Worm (Caenorhabditis elegans): Measurements from ENCODE around the gene tiar-2.

tiar-2 gene

DNA sequence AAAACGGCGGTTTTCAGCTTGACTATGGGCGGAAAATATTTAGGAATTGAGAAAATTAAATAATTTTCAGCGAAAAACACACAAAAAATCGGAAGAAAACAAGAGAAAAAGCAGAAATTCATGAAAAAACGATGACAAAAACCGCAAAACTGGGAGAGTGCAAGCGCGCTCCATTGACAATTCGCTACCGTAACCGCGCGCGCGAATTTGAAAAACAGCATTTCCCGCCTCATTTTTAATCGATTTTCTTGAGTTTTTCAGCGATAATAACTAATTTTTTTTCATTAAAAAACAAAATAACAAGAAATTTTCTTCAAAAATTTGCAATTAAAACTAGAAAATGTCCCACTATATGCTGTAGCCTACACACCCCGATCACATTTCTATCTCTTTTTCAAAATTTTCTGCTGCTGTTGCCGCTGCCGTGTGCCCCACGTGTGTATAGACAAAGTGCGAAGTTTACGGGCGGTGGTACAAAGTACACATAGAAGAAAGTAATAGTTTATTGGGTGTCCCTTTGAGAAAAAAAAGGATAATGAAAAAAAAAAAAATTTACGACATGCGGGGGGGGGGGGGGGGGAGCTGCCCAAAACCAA is 31.5 kb downstream of the tiar-2 start:
- TF ChIP-seq dao-5 (tag; optimal IDR thresholded peaks at IDR 0.05) = no peak
- peak; percentile 3 for TF ChIP-seq W03F9.2 (tag; optimal IDR thresholded peaks at IDR 0.05)

DNA sequence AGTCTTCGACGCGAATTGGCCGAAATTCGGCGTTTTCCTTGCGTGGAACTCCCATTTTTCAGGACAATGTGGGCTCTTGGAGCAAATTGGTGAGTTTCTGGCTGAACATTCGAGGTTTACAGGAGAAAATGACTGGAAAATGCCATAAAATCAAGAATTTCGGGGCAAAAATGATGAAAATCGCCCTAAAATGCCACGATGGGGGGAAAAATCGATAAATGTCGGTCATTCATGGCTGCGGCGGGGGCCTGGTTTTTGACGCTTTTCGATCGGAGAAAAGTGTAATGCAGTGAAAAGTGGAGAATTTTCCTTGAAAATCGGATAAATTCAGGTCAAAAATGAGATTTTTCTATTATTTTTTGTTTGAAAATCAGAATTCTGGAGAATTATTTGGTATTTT is 36.7 kb downstream of the tiar-2 start, which contains the start of the genes Y46G5A.18 and Y46G5A.47:
Gene Y46G5A.18, minus strand, starts transcription at position 101 of the 400 bp plus-strand sequence.
Gene Y46G5A.47, minus strand, starts transcription at position 146 of the 400 bp plus-strand sequence.
- no peak for TF ChIP-seq W03F9.2 (tag; optimal IDR thresholded peaks at IDR 0.05)
- TF ChIP-seq dao-5 (tag; optimal IDR thresholded peaks at IDR 0.05) = no peak
- TF ChIP-seq him-1 (tag; optimal IDR thresholded peaks at IDR 0.05) = no peak

DNA sequence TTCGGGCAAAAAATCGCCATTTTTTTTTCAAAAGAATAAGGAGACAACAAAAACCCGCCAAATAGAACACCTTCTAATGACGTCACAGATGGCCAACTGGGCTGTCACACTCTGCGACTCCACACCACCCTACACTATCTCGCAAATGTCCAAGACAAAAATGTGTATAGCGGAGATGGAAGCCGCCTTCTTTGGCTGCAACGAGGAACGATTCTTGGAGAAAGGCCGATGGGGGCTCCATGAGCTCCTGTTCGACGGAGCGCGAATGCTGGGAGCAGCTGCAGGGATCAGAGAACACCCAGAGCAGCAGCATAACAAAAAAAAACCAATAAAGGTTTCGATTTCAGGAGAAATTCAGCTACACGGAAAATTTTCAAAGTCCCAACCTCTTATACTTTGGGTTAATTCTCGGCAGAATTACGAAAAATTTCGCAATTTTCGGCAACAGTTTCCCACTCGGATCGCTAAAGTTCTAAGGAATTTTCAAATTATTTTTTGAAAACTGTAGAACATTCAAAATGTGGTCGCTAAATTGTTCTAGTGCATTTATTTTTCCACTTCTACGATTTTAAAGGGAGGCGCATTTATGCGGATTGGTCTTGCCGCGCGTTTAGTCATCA is 37.4 kb downstream of the tiar-2 start:
- TF ChIP-seq W03F9.2 (tag; optimal IDR thresholded peaks at IDR 0.05) (no peak), him-1 (tag; optimal IDR thresholded peaks at IDR 0.05) (peak; percentile 23), dao-5 (tag; optimal IDR thresholded peaks at IDR 0.05) (no peak)

DNA sequence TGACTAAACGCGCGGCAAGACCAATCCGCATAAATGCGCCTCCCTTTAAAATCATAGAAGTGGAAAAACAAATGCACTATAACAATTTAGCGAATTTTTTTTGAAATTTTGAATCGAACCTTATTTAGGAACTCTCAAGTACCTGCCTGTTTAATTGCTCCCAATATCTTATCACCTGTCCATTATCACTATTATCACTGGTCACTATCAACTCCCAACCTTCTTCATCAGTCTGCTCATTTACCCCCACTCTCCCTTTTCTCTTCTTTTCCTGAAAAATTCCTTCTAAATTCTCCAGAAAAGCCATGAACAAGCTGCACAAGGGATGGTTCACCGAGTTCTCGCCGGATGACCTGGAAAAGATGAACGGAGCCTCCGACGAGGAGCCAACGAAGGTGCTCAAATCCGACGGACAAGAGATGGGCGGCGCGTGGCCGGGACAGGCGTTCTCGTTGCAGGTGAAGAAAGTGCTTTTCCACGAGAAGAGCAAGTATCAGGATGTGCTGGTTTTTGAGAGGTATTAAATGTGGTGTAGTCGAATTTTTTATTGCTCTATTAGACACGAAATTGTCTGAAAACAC is 38.2 kb downstream of the tiar-2 start, which contains the start of gene spds-1:
Gene spds-1, plus strand, starts transcription at position 298 of the 581 bp plus-strand sequence.
- TF ChIP-seq W03F9.2 (tag; optimal IDR thresholded peaks at IDR 0.05) = no peak
- TF ChIP-seq him-1 (tag; optimal IDR thresholded peaks at IDR 0.05) = no peak
- no peak for TF ChIP-seq dao-5 (tag; optimal IDR thresholded peaks at IDR 0.05)

DNA sequence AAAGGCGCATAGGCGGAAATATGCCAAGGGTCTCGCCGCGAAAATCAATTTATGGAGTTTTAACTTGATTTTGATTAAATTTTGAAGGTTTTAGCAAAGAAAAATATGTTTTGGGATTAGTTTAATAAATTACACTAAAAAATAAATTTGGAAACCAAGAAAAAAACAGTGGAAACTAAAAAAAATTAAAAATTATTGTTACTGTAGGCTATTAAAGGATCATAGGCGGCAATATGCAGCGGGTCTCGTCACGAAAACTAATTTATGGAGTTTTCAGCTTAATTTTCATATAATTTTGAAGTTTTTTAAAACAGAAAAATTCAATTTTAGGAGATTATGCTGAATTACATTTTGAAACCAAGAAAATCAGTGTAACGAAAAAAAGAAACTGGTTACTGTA is 40.3 kb downstream of the tiar-2 start:
- TF ChIP-seq dao-5 (tag; optimal IDR thresholded peaks at IDR 0.05) (no peak), W03F9.2 (tag; optimal IDR thresholded peaks at IDR 0.05) (no peak), him-1 (tag; optimal IDR thresholded peaks at IDR 0.05) (no peak)

DNA sequence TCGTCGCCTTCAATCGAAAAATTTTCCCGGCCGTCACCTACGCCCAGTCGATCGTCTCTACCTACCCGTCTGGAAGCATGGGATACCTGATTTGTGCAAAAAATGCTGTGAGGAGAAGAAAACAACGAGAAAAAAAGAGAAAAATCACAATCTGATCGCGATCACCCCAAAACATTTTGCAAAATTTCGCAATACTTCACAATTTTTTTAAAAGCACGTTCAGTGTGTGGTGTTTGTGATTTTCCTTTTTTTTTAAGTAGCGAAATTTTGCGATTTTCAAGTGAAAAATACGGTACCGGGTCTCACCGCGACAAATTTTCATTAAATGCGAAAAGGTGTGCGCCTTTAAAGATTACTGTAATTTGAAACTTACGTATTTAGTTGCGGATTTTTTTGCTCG is 41.2 kb downstream of the tiar-2 start:
- no peak for TF ChIP-seq dao-5 (tag; optimal IDR thresholded peaks at IDR 0.05)
- no peak for TF ChIP-seq him-1 (tag; optimal IDR thresholded peaks at IDR 0.05)
- TF ChIP-seq W03F9.2 (tag; optimal IDR thresholded peaks at IDR 0.05) = no peak

DNA sequence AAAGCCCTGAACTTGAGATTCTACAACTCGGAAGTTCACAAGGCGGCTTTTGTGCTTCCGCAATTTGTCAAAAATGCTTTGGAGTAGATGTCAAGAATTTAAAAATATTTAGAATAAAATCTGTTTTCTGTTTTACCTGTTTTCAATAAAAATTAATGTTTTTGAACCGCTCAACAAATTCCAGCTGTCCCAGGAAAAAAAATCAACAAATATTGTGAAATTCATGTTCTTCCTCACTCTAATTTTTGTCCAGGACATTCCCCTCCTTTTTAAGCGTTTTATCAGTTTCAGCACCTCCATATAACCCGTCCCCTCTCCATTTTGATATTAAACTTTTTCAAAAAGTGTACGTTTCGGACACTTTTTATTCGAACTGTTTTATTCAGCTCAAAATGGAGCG is 42.2 kb downstream of the tiar-2 start, which contains the start of gene Y46G5A.20:
Gene Y46G5A.20, plus strand, starts transcription at position 301 of the 400 bp plus-strand sequence.
- no peak for TF ChIP-seq him-1 (tag; optimal IDR thresholded peaks at IDR 0.05)
- TF ChIP-seq dao-5 (tag; optimal IDR thresholded peaks at IDR 0.05) = no peak
- no peak for TF ChIP-seq W03F9.2 (tag; optimal IDR thresholded peaks at IDR 0.05)

DNA sequence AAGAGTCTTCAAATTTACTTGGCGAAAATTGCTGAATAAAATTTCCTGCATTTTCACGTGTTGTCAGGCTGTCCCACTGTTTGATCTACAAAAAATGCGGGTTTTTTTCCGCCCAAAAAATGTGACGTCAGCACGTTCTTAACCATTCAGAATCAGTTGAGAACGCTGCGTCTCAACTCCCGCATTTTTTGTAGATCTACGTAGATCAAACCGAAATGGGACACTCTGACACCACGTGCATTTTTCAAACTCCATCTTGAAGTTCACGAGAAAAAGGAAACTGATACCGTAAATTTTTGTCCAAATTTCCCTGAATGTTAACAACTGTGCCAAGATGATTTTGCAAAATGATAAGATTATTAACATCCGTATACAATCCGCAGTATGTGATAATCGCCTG is 44.8 kb downstream of the tiar-2 start:
- no peak for TF ChIP-seq him-1 (tag; optimal IDR thresholded peaks at IDR 0.05)
- no peak for TF ChIP-seq dao-5 (tag; optimal IDR thresholded peaks at IDR 0.05)
- TF ChIP-seq W03F9.2 (tag; optimal IDR thresholded peaks at IDR 0.05) = no peak

DNA sequence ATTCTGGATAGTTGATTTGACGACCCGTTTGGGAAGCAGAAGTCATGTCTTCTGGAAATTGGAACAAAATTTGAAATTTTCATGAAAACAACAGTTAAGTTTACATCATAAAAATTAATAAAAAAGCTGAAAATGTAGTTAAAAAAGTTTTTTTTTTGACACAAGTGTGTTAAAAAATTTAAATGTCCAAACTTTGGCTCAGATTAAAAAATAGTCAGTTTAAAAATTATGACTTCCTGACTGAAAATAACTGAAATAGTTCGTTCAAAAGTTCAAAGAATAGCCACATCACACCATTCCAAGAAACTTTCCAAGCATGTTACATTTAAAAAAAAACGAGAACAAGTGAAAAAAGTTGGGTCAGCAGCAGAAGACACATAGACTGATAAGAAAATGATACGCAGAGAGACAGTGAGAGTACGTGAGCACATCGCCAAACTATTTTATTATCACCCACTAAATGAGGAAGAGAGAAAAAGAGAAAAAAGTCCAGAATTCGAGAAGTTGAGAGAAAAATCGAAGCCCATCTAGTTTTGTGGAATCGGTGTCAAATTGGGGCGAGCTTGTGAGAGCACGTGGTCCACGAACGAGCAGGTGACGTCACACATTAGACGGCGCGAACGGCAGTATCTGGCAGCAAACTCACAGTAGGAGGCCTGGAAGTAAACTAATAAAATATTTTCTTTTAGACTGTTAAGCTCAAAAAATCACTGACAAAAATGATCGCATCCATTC is 48.1 kb downstream of the tiar-2 start, which contains the start of gene acl-7:
Gene acl-7, minus strand, starts transcription at position 51 of the 735 bp plus-strand sequence.
- no peak for TF ChIP-seq him-1 (tag; optimal IDR thresholded peaks at IDR 0.05)
- no peak for TF ChIP-seq W03F9.2 (tag; optimal IDR thresholded peaks at IDR 0.05)
- TF ChIP-seq dao-5 (tag; optimal IDR thresholded peaks at IDR 0.05) = no peak

DNA sequence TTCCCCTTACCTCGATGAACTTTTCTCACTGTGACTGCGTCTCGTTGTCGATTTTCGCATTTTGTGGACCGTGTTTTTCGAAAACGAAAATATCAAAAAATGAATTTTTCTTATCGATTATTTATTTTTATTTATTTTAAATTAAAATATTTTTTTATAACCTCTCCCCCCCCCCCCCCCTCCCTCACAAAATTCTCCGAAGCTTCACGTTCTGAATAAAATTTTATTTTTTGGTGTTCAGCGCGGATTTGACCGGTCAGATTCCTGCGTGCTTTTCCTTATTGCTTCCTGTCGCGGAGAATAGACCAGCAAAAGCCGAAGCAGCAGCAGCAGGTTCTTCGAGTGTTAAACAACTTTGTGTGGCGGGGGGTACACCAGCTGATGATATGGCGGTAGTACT is 50.0 kb downstream of the tiar-2 start, which contains the start of gene Y46G5A.22:
Gene Y46G5A.22, minus strand, starts transcription at position 101 of the 400 bp plus-strand sequence.
- TF ChIP-seq W03F9.2 (tag; optimal IDR thresholded peaks at IDR 0.05) = no peak
- no peak for TF ChIP-seq him-1 (tag; optimal IDR thresholded peaks at IDR 0.05)
- no peak for TF ChIP-seq dao-5 (tag; optimal IDR thresholded peaks at IDR 0.05)

DNA sequence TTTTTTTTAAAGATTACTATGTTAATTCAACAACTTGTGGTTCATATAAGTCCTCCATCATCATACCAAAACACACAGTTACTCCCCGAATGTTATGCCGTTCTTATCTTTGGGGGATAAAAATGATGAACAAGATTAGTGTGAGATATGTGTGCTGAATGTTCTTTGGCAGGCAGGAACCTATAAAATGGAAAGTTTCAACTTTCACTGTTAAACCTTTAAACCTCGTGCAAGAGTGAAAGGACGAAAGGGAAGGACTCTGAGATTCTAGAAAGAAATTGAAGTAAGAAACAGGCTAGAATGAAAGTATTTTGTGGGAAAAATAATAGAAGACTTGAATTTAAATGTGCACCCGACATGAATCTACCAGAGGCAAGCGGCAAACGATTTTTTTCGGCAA is 51.5 kb downstream of the tiar-2 start:
- TF ChIP-seq him-1 (tag; optimal IDR thresholded peaks at IDR 0.05) (no peak), W03F9.2 (tag; optimal IDR thresholded peaks at IDR 0.05) (no peak), dao-5 (tag; optimal IDR thresholded peaks at IDR 0.05) (no peak)

DNA sequence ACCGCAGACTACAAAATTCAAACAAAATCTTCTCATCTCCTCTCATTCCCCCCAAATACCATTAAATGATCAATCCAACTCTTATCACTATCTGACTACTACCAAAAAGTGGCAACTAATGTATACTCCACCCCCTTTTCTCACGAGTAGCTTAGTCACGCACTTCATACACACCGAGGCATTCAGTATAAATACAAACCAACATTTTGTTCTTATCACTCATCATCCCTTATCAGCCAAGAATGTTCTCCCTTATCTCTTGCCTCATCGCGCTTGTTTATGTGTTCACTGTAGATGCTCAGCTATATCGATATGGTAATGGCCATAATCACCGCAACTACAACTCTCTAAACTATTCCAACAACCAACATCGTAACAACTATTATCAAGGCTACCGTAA is 55.0 kb downstream of the tiar-2 start, which contains the start of gene Y46G5A.36:
Gene Y46G5A.36, plus strand, starts transcription at position 243 of the 400 bp plus-strand sequence.
- TF ChIP-seq W03F9.2 (tag; optimal IDR thresholded peaks at IDR 0.05) = no peak
- no peak for TF ChIP-seq dao-5 (tag; optimal IDR thresholded peaks at IDR 0.05)

All from whole organism, L4/young adult.